Worm (Caenorhabditis elegans) whole organism, L3 larva: Measurements from ENCODE around the gene tmbi-4.

Experiments used
- R02D3.7 ChIP-seq: fragments of 150-350 bp; optimal IDR thresholded peaks from 2 replicates; lab custom pipeline; 2014; ENCODE audit warnings: missing biosample characterization, missing genetic modification characterization
- ZK546.5 ChIP-seq: sonication (generic microtip); optimal IDR thresholded peaks from 2 replicates; lab custom pipeline; 2017; ENCODE audit warnings: missing biosample characterization, missing genetic modification characterization
- aly-2 ChIP-seq: fragments of 150-350 bp; optimal IDR thresholded peaks from 2 replicates; lab custom pipeline; 2014; ENCODE audit warnings: missing biosample characterization, missing genetic modification characterization
- ama-1 ChIP-seq: fragments of 150-350 bp; optimal IDR thresholded peaks from 2 replicates; lab custom pipeline; 2018
- ceh-16 ChIP-seq: sonication (generic microtip); optimal IDR thresholded peaks from 2 replicates; lab custom pipeline; 2017; ENCODE audit warnings: missing biosample characterization, missing genetic modification characterization
- ceh-9 ChIP-seq: sonication (generic microtip); optimal IDR thresholded peaks from 2 replicates; lab custom pipeline; 2018; ENCODE audit warnings: missing biosample characterization, missing genetic modification characterization
- daf-12 ChIP-seq: fragments of 150-350 bp; optimal IDR thresholded peaks from 2 replicates; lab custom pipeline; 2014; ENCODE audit warnings: missing biosample characterization, missing genetic modification reagents, missing genetic modification characterization
- egl-27 ChIP-seq: sonication (generic microtip); optimal IDR thresholded peaks from 4 replicates; lab custom pipeline; 2017; ENCODE audit warnings: missing biosample characterization, missing genetic modification reagents, missing genetic modification characterization
- egl-5 ChIP-seq: fragments of 150-350 bp; optimal IDR thresholded peaks from 2 replicates; lab custom pipeline; 2017; ENCODE audit warnings: missing biosample characterization, missing genetic modification reagents, missing genetic modification characterization, inconsistent platforms
- elt-1 ChIP-seq: fragments of 150-350 bp; optimal IDR thresholded peaks from 2 replicates; lab custom pipeline; 2014; ENCODE audit warnings: missing biosample characterization, missing genetic modification characterization
- elt-2 ChIP-seq: sonication (generic microtip); optimal IDR thresholded peaks from 2 replicates; lab custom pipeline; 2016; ENCODE audit warnings: missing genetic modification reagents, mild to moderate bottlenecking, missing genetic modification characterization, missing compliant biosample characterization
- eor-1 ChIP-seq, 2 experiments: fragments of 150-350 bp; optimal IDR thresholded peaks; 2 replicates each; lab custom pipeline; 2014 to 2018; ENCODE audit warnings: missing biosample characterization in 2 of 2, missing genetic modification characterization in 2 of 2
- fkh-10 ChIP-seq: sonication (generic microtip); optimal IDR thresholded peaks from 2 replicates; lab custom pipeline; 2017; ENCODE audit warnings: missing biosample characterization, missing genetic modification reagents, missing genetic modification characterization
- fkh-2 ChIP-seq: fragments of 150-350 bp; optimal IDR thresholded peaks from 2 replicates; lab custom pipeline; 2014; ENCODE audit warnings: missing biosample characterization, missing genetic modification reagents, missing genetic modification characterization
- fos-1 ChIP-seq: fragments of 150-350 bp; optimal IDR thresholded peaks from 2 replicates; lab custom pipeline; 2014; ENCODE audit warnings: missing biosample characterization, missing genetic modification characterization
- hmg-11 ChIP-seq: sonication (generic microtip); optimal IDR thresholded peaks from 2 replicates; lab custom pipeline; 2016; ENCODE audit warnings: missing genetic modification characterization, missing compliant biosample characterization
- lin-15B ChIP-seq: fragments of 150-350 bp; optimal IDR thresholded peaks from 2 replicates; lab custom pipeline; 2014; ENCODE audit warnings: missing biosample characterization, missing genetic modification characterization
- lin-39 ChIP-seq: fragments of 150-350 bp; optimal IDR thresholded peaks from 2 replicates; lab custom pipeline; 2018; ENCODE audit warnings: missing biosample characterization, missing genetic modification reagents, missing genetic modification characterization
- mml-1 ChIP-seq: fragments of 150-350 bp; sonication (generic microtip); optimal IDR thresholded peaks from 3 replicates; lab custom pipeline; 2014; ENCODE audit warnings: missing biosample characterization, missing genetic modification characterization
- nfya-1 ChIP-seq: sonication (generic microtip); optimal IDR thresholded peaks from 2 replicates; lab custom pipeline; 2017; ENCODE audit warnings: missing genetic modification characterization, mild to moderate bottlenecking, missing compliant biosample characterization, antibody characterized with exemption, moderate library complexity; ENCODE audit not compliant: insufficient read depth
- nhr-12 ChIP-seq: fragments of 150-350 bp; optimal IDR thresholded peaks from 2 replicates; lab custom pipeline; 2014; ENCODE audit warnings: missing biosample characterization, missing genetic modification characterization
- nhr-237 ChIP-seq: fragments of 150-350 bp; optimal IDR thresholded peaks from 2 replicates; lab custom pipeline; 2014; ENCODE audit warnings: missing biosample characterization, missing genetic modification characterization
- nhr-25 ChIP-seq: sonication (generic microtip); optimal IDR thresholded peaks from 2 replicates; lab custom pipeline; 2017; ENCODE audit warnings: missing biosample characterization, missing genetic modification characterization
- nhr-28 ChIP-seq: fragments of 150-350 bp; optimal IDR thresholded peaks from 2 replicates; lab custom pipeline; 2014; ENCODE audit warnings: missing biosample characterization, missing genetic modification characterization
- nhr-43 ChIP-seq: sonication (generic microtip); optimal IDR thresholded peaks from 2 replicates; lab custom pipeline; 2016; ENCODE audit warnings: mild to moderate bottlenecking, missing genetic modification characterization, missing compliant biosample characterization; ENCODE audit not compliant: poor library complexity, severe bottlenecking
- nhr-67 ChIP-seq: fragments of 150-350 bp; optimal IDR thresholded peaks from 2 replicates; lab custom pipeline; 2014; ENCODE audit warnings: missing biosample characterization, missing genetic modification characterization
- nhr-76 ChIP-seq: fragments of 150-350 bp; sonication (generic microtip); optimal IDR thresholded peaks from 5 replicates; lab custom pipeline; 2014; ENCODE audit warnings: missing biosample characterization, missing genetic modification characterization
- pha-4 ChIP-seq: fragments of 150-350 bp; optimal IDR thresholded peaks from 2 replicates; lab custom pipeline; 2014; ENCODE audit warnings: missing biosample characterization, missing genetic modification reagents, missing genetic modification characterization
- sea-2 ChIP-seq: fragments of 150-350 bp; sonication (generic microtip); optimal IDR thresholded peaks from 4 replicates; lab custom pipeline; 2014; ENCODE audit warnings: missing biosample characterization, missing genetic modification reagents, missing genetic modification characterization
- skn-1 ChIP-seq: fragments of 150-350 bp; optimal IDR thresholded peaks from 2 replicates; lab custom pipeline; 2014; ENCODE audit warnings: missing biosample characterization, missing genetic modification characterization
- snpc-4 ChIP-seq: fragments of 150-350 bp; optimal IDR thresholded peaks from 2 replicates; lab custom pipeline; 2014; ENCODE audit warnings: missing biosample characterization, missing genetic modification characterization
- tbx-2 ChIP-seq: sonication (generic microtip); optimal IDR thresholded peaks from 2 replicates; lab custom pipeline; 2016; ENCODE audit warnings: mild to moderate bottlenecking, missing genetic modification characterization, missing compliant biosample characterization
- unc-39 ChIP-seq: sonication (generic microtip); optimal IDR thresholded peaks from 4 replicates; lab custom pipeline; 2017; ENCODE audit warnings: missing biosample characterization, missing genetic modification characterization
- unc-62 ChIP-seq: fragments of 150-350 bp; sonication (generic microtip); optimal IDR thresholded peaks from 4 replicates; lab custom pipeline; 2014; ENCODE audit warnings: missing biosample characterization, missing genetic modification reagents, missing genetic modification characterization
- ztf-11 ChIP-seq: fragments of 150-350 bp; optimal IDR thresholded peaks from 2 replicates; lab custom pipeline; 2014; ENCODE audit warnings: missing biosample characterization, missing genetic modification characterization
- ztf-4 ChIP-seq: fragments of 150-350 bp; optimal IDR thresholded peaks from 2 replicates; lab custom pipeline; 2014; ENCODE audit warnings: missing biosample characterization, missing genetic modification characterization

The tmbi-4 gene

ce11 chrX:9170058-9170457 is 19.6 kb downstream of the tmbi-4 start:
- TF ChIP-seq eor-1 (tag; optimal IDR thresholded peaks at IDR 0.05; lab: Kevin White, UChicago) = no peak
- TF ChIP-seq tbx-2 = no peak
- TF ChIP-seq nhr-43 (tag; lab: Kevin White, UChicago) = no peak
- no peak for TF ChIP-seq nhr-28 (tag; lab: Kevin White, UChicago)
- TF ChIP-seq unc-62 (GFP tag; lab: Kevin White, UChicago) = no peak
- TF ChIP-seq elt-1 = no peak
- no peak for TF ChIP-seq ztf-11 (tag; lab: Kevin White, UChicago)
- TF ChIP-seq elt-2 (tag; lab: Kevin White, UChicago) = no peak
- TF ChIP-seq nhr-67 = no peak
- TF ChIP-seq nhr-25 = no peak
- no peak for TF ChIP-seq nhr-76 (tag; lab: Kevin White, UChicago)
- TF ChIP-seq lin-15B (tag; lab: Kevin White, UChicago) = no peak
- TF ChIP-seq, all 47 proteins: peak for 0

DNA sequence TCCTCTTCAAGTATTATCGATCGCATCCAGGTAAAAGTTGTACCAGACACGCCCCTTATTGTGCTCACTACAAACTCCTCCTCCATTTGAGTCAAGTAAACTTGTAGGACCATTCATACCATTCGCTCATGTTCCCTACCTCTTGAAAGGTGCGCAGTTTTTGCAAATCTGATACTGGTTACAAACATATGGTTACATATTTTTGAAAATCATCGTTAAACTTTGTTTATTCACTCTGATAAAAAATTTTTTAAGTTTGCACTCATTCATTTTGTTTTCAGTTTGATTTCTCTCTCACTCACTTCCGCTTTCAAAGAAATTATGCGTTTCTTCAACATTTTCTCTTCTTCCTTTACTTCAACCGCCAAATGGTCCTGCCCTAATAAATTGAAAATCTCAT is 20.7 kb downstream of the tmbi-4 start, which contains the start of gene B0563.1:
Gene B0563.1 (plus strand): TSS at position 301 of the 400 bp plus-strand sequence.
- TF ChIP-seq elt-1 = no peak
- no peak for TF ChIP-seq nhr-25
- TF ChIP-seq ztf-4 (tag; lab: Kevin White, UChicago) = no peak
- no peak for TF ChIP-seq nfya-1 (tag; lab: Kevin White, UChicago)
- no peak for TF ChIP-seq egl-5 (tag; lab: Kevin White, UChicago)
- no peak for TF ChIP-seq hmg-11 (tag; lab: Kevin White, UChicago)
- TF ChIP-seq snpc-4 (tag; lab: Kevin White, UChicago) = no peak
- no peak for TF ChIP-seq R02D3.7 (tag; lab: Kevin White, UChicago)
- no peak for TF ChIP-seq nhr-67
- TF ChIP-seq egl-27 = no peak
- no peak for TF ChIP-seq eor-1 (tag; optimal IDR thresholded peaks at IDR 0.05; lab: Kevin White, UChicago)
- no peak for TF ChIP-seq ceh-9 (tag; lab: Kevin White, UChicago)

DNA sequence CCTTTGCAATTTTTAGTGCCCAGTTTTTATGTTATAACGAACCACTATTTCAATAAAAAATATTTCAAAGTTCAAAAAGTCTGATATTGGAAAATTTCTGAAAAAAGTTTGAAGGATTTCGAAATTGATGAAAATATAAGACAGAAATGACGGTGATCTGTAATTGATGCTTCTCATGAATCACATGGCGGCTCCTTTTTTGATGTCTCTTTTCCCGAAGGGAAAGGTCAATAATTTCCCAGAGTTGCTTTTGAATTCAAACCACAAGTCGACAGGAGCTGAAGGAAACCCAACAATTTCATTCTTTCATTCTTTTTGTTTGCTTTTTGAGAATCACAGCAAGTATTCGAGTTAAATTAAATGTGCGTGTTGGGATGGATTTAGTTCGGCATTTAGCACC is 21.8 kb downstream of the tmbi-4 start, which contains the start of gene B0563.18:
Gene B0563.18 (plus strand): TSS at position 301 of the 400 bp plus-strand sequence.
- TF ChIP-seq R02D3.7 (tag; lab: Kevin White, UChicago) (no peak), fkh-2 (tag; lab: Kevin White, UChicago) (no peak), unc-39 (no peak), sea-2 (GFP tag; lab: Kevin White, UChicago) (no peak), aly-2 (tag; lab: Kevin White, UChicago) (no peak), fkh-10 (no peak), pha-4 (no peak), nhr-43 (tag; lab: Kevin White, UChicago) (no peak), daf-12 (no peak), mml-1 (tag; lab: Kevin White, UChicago) (no peak), nhr-67 (no peak), ama-1 (lab: Kevin White, UChicago) (no peak), nhr-25 (no peak), nhr-76 (tag; lab: Kevin White, UChicago) (no peak), elt-2 (tag; lab: Kevin White, UChicago) (no peak), hmg-11 (tag; lab: Kevin White, UChicago) (no peak)

DNA sequence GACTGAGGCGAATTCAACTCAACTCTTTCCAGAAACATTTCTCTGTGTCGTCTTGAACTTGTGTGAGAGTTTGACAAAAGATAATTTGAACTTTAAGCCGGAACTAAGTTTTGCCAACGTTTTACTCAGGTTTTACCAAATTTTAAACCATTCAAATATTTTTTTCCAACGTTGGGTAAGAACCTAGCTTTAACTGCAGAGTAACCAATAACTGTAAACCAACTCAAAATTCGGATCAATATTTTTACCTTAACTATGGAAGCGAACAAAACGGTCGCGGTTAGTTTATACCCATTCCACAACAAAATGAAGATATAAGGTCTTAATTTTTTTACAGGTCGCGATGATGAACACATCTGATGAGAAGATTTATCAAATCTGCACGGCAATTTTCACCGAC is 22.2 kb downstream of the tmbi-4 start:
- TF ChIP-seq egl-27 (no peak), fkh-2 (tag; lab: Kevin White, UChicago) (no peak), eor-1 (tag; optimal IDR thresholded peaks at IDR 0.05; lab: Kevin White, UChicago) (no peak), nhr-76 (tag; lab: Kevin White, UChicago) (no peak), fkh-10 (no peak), hmg-11 (tag; lab: Kevin White, UChicago) (no peak), unc-39 (no peak), mml-1 (tag; lab: Kevin White, UChicago) (no peak), fos-1 (tag; lab: Kevin White, UChicago) (no peak), skn-1 (tag; lab: Kevin White, UChicago) (no peak), ceh-16 (tag; lab: Kevin White, UChicago) (no peak), nhr-12 (tag; lab: Kevin White, UChicago) (no peak), lin-39 (tag; lab: Kevin White, UChicago) (no peak), nhr-28 (tag; lab: Kevin White, UChicago) (no peak), tbx-2 (no peak), sea-2 (GFP tag; lab: Kevin White, UChicago) (no peak), daf-12 (no peak), nhr-25 (no peak)

DNA sequence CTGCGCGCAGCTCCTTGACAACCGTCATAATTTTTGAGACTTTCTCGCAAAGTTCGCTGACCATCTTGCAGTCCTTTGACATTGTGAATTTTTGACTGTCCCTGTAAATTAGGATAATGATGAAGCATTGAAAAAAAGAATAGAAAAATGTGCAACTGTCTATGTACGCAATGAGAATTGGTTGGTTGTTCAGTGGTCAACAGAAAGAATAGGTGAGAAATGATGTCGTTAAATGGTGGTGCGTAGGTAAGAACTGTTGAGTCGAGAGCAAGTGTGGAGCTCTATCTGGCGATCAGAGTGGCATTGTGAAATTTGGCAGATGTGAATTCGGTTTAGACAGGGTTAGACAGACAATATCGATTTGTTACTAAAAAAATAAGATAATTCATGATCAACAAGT is 23.9 kb downstream of the tmbi-4 start, which contains the start of gene B0563.8:
Gene B0563.8 (minus strand): TSS at position 101 of the 400 bp plus-strand sequence.
- TF ChIP-seq nhr-12 (tag; lab: Kevin White, UChicago) (no peak), fos-1 (tag; lab: Kevin White, UChicago) (no peak), egl-27 (no peak), lin-15B (tag; lab: Kevin White, UChicago) (no peak), daf-12 (no peak), eor-1 (tag; optimal IDR thresholded peaks at IDR 0.05; lab: Kevin White, UChicago) (no peak), hmg-11 (tag; lab: Kevin White, UChicago) (no peak), tbx-2 (no peak), unc-39 (no peak), ZK546.5 (tag; lab: Kevin White, UChicago) (no peak), aly-2 (tag; lab: Kevin White, UChicago) (no peak), nhr-237 (no peak), ztf-4 (tag; lab: Kevin White, UChicago) (no peak), egl-5 (tag; lab: Kevin White, UChicago) (no peak)
